Fruit fly (Drosophila melanogaster) S2 (cell line): ENCODE measurements around the gene CG43165.

Experiments
- CG8478 ChIP-seq: fragments of >200 bp; optimal IDR thresholded peaks from 2 replicates; lab custom pipeline; 2018
- CTCF ChIP-seq, 2 experiments: fragments of >200 bp; optimal IDR thresholded peaks; 2 replicates each; lab custom pipeline; 2018

- TF ChIP-seq CG8478 (lab: Kevin White, UChicago) (no peak), CTCF (optimal IDR thresholded peaks at IDR 0.05; lab: Kevin White, UChicago) (peak in 1 of 2 experiments; percentile 18)
These were observed 32.5 kb downstream of the CG43165 start, which contains the start of gene Drgx for dm6 chr2L:3662307-3662795.
